Worm (Caenorhabditis elegans): Measurements from ENCODE around the gene Y43F8C.16.

DNA sequence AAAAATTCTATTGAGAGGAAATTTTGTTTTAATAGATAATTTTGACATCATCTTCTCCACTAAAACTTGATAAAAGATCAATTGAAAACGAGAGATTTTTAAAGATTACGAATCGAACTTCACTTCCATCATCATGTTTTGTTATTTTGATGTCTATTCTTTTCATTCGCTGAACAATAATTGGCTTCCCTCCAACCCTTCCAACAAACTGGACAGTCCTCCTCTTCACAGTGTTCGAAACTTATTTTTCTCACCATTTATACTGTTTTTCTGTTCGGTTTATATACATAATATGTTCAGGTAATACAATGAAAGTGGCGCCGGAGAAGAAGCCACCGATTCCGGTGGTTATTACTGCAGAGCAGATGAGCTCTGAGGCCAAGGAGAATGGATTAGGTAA lies 45.4 kb upstream of the Y43F8C.16 start, which contains the start of gene M162.5:
- TF ChIP-seq lin-39 (tag; optimal IDR thresholded peaks at IDR 0.05) (no peak), Y48G9A.11 (GFP tag; IDR thresholded peaks at IDR 0.05) (no peak), cey-2 (tag; optimal IDR thresholded peaks at IDR 0.05; ENCODE audit: borderline replicate concordance, insufficient read depth) (no peak), zip-2 (tag; optimal IDR thresholded peaks at IDR 0.05) (no peak), dve-1 (tag; optimal IDR thresholded peaks at IDR 0.05; ENCODE audit: insufficient read depth) (no peak), tra-1 (GFP tag; IDR thresholded peaks at IDR 0.05) (no peak), nhr-237 (tag; optimal IDR thresholded peaks at IDR 0.05) (no peak), nhr-48 (tag; optimal IDR thresholded peaks at IDR 0.05) (no peak)
